Worm (Caenorhabditis elegans) whole organism, L4 larva: ENCODE data around the gene srsx-17.
A peak's percentile ranks its signal among the peaks of the same experiment; 100 is the strongest.

Source experiments
- F49E8.2 ChIP-seq: sonication (generic microtip); optimal IDR thresholded peaks from 2 replicates; lab custom pipeline; 2016; ENCODE audit warnings: missing compliant biosample characterization, mild to moderate bottlenecking, missing genetic modification characterization, borderline replicate concordance
- Y5F2A.4 ChIP-seq: fragments of 200-800 bp; sonication (Bioruptor generic); optimal IDR thresholded peaks from 2 replicates; lab custom pipeline; 2018; ENCODE audit warnings: mild to moderate bottlenecking, missing genetic modification characterization, missing compliant biosample characterization
- Y75B8A.6 ChIP-seq: fragments of 200-800 bp; sonication (Bioruptor generic); IDR thresholded peaks from 2 replicates; pipeline ENCODE4 v1.3.6; 2022; ENCODE audit warnings: missing genetic modification reagents, missing genetic modification characterization, missing compliant biosample characterization
- ama-1 ChIP-seq: fragments of 150-350 bp; optimal IDR thresholded peaks from 2 replicates; lab custom pipeline; 2014; ENCODE audit warnings: inconsistent platforms, mixed read lengths
- attf-4 ChIP-seq: sonication (generic microtip); optimal IDR thresholded peaks from 3 replicates; lab custom pipeline; 2017; ENCODE audit warnings: missing biosample characterization, missing genetic modification characterization
- ceh-20 ChIP-seq: fragments of 200-800 bp; sonication (Bioruptor generic); IDR thresholded peaks from 2 replicates; pipeline ENCODE4 v1.3.6; 2022; ENCODE audit warnings: missing genetic modification reagents, missing genetic modification characterization, missing compliant biosample characterization
- ceh-28 ChIP-seq: fragments of 150-350 bp; optimal IDR thresholded peaks from 2 replicates; lab custom pipeline; 2014; ENCODE audit warnings: missing biosample characterization, missing genetic modification reagents, missing genetic modification characterization
- ceh-32 ChIP-seq: sonication (generic microtip); optimal IDR thresholded peaks from 2 replicates; lab custom pipeline; 2016; ENCODE audit warnings: mild to moderate bottlenecking, missing genetic modification characterization, missing compliant biosample characterization; ENCODE audit not compliant: poor library complexity
- daf-8 ChIP-seq: fragments of 200-800 bp; sonication (Bioruptor generic); IDR thresholded peaks from 2 replicates; pipeline ENCODE4 v1.3.6; 2022; ENCODE audit warnings: missing genetic modification characterization, missing compliant biosample characterization
- dmd-6 ChIP-seq: fragments of 200-800 bp; sonication (Bioruptor generic); IDR thresholded peaks from 2 replicates; pipeline ENCODE4 v1.3.6; 2022; ENCODE audit warnings: missing genetic modification reagents, missing genetic modification characterization, missing compliant biosample characterization
- dmd-8 ChIP-seq: fragments of 200-800 bp; sonication (Bioruptor generic); IDR thresholded peaks from 2 replicates; pipeline ENCODE4 v1.3.6; 2022; ENCODE audit warnings: missing genetic modification characterization, missing compliant biosample characterization
- dpl-1 ChIP-seq: fragments of 150-350 bp; optimal IDR thresholded peaks from 2 replicates; lab custom pipeline; 2014; ENCODE audit warnings: missing biosample characterization, missing genetic modification reagents, missing genetic modification characterization
- egl-43 ChIP-seq: fragments of 200-800 bp; sonication (Bioruptor generic); IDR thresholded peaks from 2 replicates; pipeline ENCODE4 v1.3.6; 2022; ENCODE audit warnings: missing genetic modification reagents, missing genetic modification characterization, missing compliant biosample characterization
- gei-8 ChIP-seq: fragments of 200-800 bp; sonication (Bioruptor generic); optimal IDR thresholded peaks from 2 replicates; lab custom pipeline; 2018; ENCODE audit warnings: mild to moderate bottlenecking, missing genetic modification characterization, missing compliant biosample characterization
- hif-1 ChIP-seq, 2 experiments: sonication (generic microtip); optimal IDR thresholded peaks; 2 replicates each; lab custom pipeline; 2016 to 2017; ENCODE audit warnings: missing compliant biosample characterization in 2 of 2, missing genetic modification characterization in 2 of 2, missing genetic modification reagents in 2 of 2, missing genotype in 2 of 2, mild to moderate bottlenecking in 1 of 2
- hlh-11 ChIP-seq: fragments of 200-800 bp; sonication (Bioruptor generic); optimal IDR thresholded peaks from 2 replicates; lab custom pipeline; 2018; ENCODE audit warnings: mild to moderate bottlenecking, missing genetic modification characterization, missing compliant biosample characterization
- hmg-1.1 ChIP-seq: fragments of 200-800 bp; sonication (Bioruptor generic); IDR thresholded peaks from 2 replicates; pipeline ENCODE4 v1.3.6; 2022; ENCODE audit warnings: missing genetic modification reagents, missing genetic modification characterization, missing compliant biosample characterization
- lin-15B ChIP-seq: fragments of 150-350 bp; sonication (generic microtip); optimal IDR thresholded peaks from 3 replicates; lab custom pipeline; 2014; ENCODE audit warnings: missing biosample characterization, missing genetic modification characterization
- lin-38 ChIP-seq: fragments of 200-800 bp; sonication (Bioruptor generic); IDR thresholded peaks from 2 replicates; pipeline ENCODE4 v1.3.6; 2022; ENCODE audit warnings: missing genetic modification reagents, missing genetic modification characterization, missing compliant biosample characterization
- lin-39 ChIP-seq: fragments of 150-350 bp; optimal IDR thresholded peaks from 2 replicates; lab custom pipeline; 2014; ENCODE audit warnings: missing biosample characterization, missing genetic modification reagents, missing genetic modification characterization
- madf-5 ChIP-seq, 2 experiments: fragments of 200-800 bp; sonication (Bioruptor generic); IDR thresholded peaks; 2 replicates each; pipeline ENCODE4 v1.3.6; 2022; ENCODE audit warnings: missing compliant biosample characterization in 2 of 2, missing genetic modification characterization in 2 of 2
- mdt-29 ChIP-seq: fragments of 200-800 bp; sonication (Bioruptor generic); IDR thresholded peaks from 2 replicates; pipeline ENCODE4 v1.3.6; 2022; ENCODE audit warnings: missing genetic modification reagents, missing genetic modification characterization, missing compliant biosample characterization
- mes-2 ChIP-seq: sonication (generic microtip); optimal IDR thresholded peaks from 2 replicates; lab custom pipeline; 2016; ENCODE audit warnings: missing genotype, mild to moderate bottlenecking, missing genetic modification characterization, missing compliant biosample characterization; ENCODE audit not compliant: poor library complexity, severe bottlenecking
- mxl-2 ChIP-seq: fragments of 200-800 bp; sonication (Bioruptor generic); conservative IDR thresholded peaks from 2 replicates; pipeline ENCODE4 v1.3.6; 2022; ENCODE audit warnings: missing genetic modification reagents, missing genetic modification characterization, missing compliant biosample characterization
- mxl-3 ChIP-seq: fragments of 200-800 bp; sonication (Bioruptor generic); optimal IDR thresholded peaks from 2 replicates; lab custom pipeline; 2018; ENCODE audit warnings: mild to moderate bottlenecking, missing genetic modification characterization, missing compliant biosample characterization
- nhr-102 ChIP-seq: sonication (generic microtip); optimal IDR thresholded peaks from 2 replicates; lab custom pipeline; 2016; ENCODE audit warnings: mild to moderate bottlenecking, missing genetic modification characterization, moderate library complexity, missing compliant biosample characterization
- nhr-25 ChIP-seq: sonication (generic microtip); optimal IDR thresholded peaks from 2 replicates; lab custom pipeline; 2017; ENCODE audit warnings: missing genetic modification characterization, mild to moderate bottlenecking, missing compliant biosample characterization, antibody characterized with exemption, moderate library complexity, borderline replicate concordance; ENCODE audit not compliant: insufficient read depth
- nhr-42 ChIP-seq: fragments of 200-800 bp; sonication (Bioruptor generic); IDR thresholded peaks from 2 replicates; pipeline ENCODE4 v1.3.6; 2022; ENCODE audit warnings: missing genetic modification characterization, missing compliant biosample characterization
- nhr-76 ChIP-seq: fragments of 150-350 bp; optimal IDR thresholded peaks from 2 replicates; lab custom pipeline; 2014; ENCODE audit warnings: missing biosample characterization, missing genetic modification characterization
- pha-4 ChIP-seq, 2 experiments: fragments of 150-350 bp in 1 of 2; fragments of 200-800 bp in 1 of 2; sonication (Bioruptor generic) in 1 of 2; IDR thresholded peaks in 1 of 2; optimal IDR thresholded peaks in 1 of 2; 2 replicates each; pipeline versions ENCODE4 v1.3.6 to Lab custom; 2014 to 2022; ENCODE audit warnings: missing genetic modification characterization in 2 of 2, missing genetic modification reagents in 2 of 2, missing biosample characterization in 1 of 2, missing compliant biosample characterization in 1 of 2
- php-3 ChIP-seq: fragments of 200-800 bp; sonication (Bioruptor generic); IDR thresholded peaks from 2 replicates; pipeline ENCODE4 v1.3.6; 2022; ENCODE audit warnings: missing genetic modification reagents, missing genetic modification characterization, missing compliant biosample characterization
- pqm-1 ChIP-seq: sonication (generic microtip); optimal IDR thresholded peaks from 2 replicates; lab custom pipeline; 2017; ENCODE audit warnings: missing biosample characterization, missing genetic modification characterization
- rbr-2 ChIP-seq: sonication (generic microtip); optimal IDR thresholded peaks from 2 replicates; lab custom pipeline; 2016; ENCODE audit warnings: missing genotype, missing genetic modification characterization, missing compliant biosample characterization
- sdz-12 ChIP-seq: fragments of 200-800 bp; sonication (Bioruptor generic); optimal IDR thresholded peaks from 2 replicates; lab custom pipeline; 2018; ENCODE audit warnings: mild to moderate bottlenecking, missing genetic modification characterization, missing compliant biosample characterization
- snpc-1.2 ChIP-seq: fragments of 200-800 bp; sonication (Bioruptor generic); IDR thresholded peaks from 2 replicates; pipeline ENCODE4 v1.3.6; 2022; ENCODE audit warnings: missing genetic modification reagents, missing genetic modification characterization, missing compliant biosample characterization
- spr-3 ChIP-seq: fragments of 200-800 bp; sonication (Bioruptor generic); optimal IDR thresholded peaks from 2 replicates; lab custom pipeline; 2018; ENCODE audit warnings: mild to moderate bottlenecking, missing genetic modification characterization, missing compliant biosample characterization
- zfp-2 ChIP-seq: sonication (generic microtip); optimal IDR thresholded peaks from 2 replicates; lab custom pipeline; 2016; ENCODE audit warnings: mild to moderate bottlenecking, missing genetic modification characterization, missing compliant biosample characterization
- zip-11 ChIP-seq: fragments of 200-800 bp; sonication (Bioruptor generic); IDR thresholded peaks from 2 replicates; pipeline ENCODE4 v1.3.6; 2022; ENCODE audit warnings: missing genetic modification characterization, missing compliant biosample characterization
- zip-2 ChIP-seq: fragments of 150-350 bp; optimal IDR thresholded peaks from 2 replicates; lab custom pipeline; 2014; ENCODE audit warnings: missing biosample characterization, missing genetic modification characterization
- ztf-7 ChIP-seq: fragments of 150-350 bp; optimal IDR thresholded peaks from 2 replicates; lab custom pipeline; 2014; ENCODE audit warnings: missing biosample characterization, missing genetic modification characterization

srsx-17 gene

DNA sequence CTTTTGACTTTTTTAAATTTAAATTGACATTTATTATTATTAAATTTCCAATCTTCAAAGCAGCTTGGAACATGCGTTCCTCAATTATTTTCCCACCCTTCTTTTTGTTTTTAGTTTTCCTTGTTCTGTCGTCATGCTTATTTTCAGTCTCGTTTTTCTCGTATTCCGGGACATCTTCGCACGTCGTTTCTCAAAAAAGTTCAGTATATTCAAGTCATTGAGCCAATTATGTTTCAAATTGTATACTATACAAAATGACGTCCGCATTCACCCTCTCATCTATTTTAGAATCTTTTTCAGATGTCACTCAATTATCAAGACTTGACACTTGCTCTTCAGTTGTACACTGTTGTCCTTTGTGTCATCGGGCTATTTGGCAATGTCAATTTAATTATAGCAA is at the start of gene srsx-17:
Gene srsx-17 (plus strand): TSS at position 301 of the 400 bp plus-strand sequence.
- TF ChIP-seq mdt-29 (GFP tag; lab: Robert Waterston, UW) (no peak), zip-2 (tag; lab: Kevin White, UChicago) (no peak), ceh-20 (GFP tag; lab: Robert Waterston, UW) (no peak), nhr-102 (tag; lab: Kevin White, UChicago) (no peak), hif-1 (tag; optimal IDR thresholded peaks at IDR 0.05; lab: Kevin White, UChicago) (no peak), lin-15B (tag; lab: Kevin White, UChicago) (no peak), nhr-76 (tag; lab: Kevin White, UChicago) (no peak), sdz-12 (GFP tag; lab: Kevin White, UChicago) (no peak), zip-11 (GFP tag; lab: Robert Waterston, UW) (no peak), lin-38 (GFP tag; lab: Robert Waterston, UW) (no peak), mxl-3 (GFP tag; lab: Kevin White, UChicago) (no peak), Y5F2A.4 (GFP tag; lab: Kevin White, UChicago) (no peak), egl-43 (GFP tag; lab: Robert Waterston, UW) (no peak), spr-3 (GFP tag; lab: Kevin White, UChicago) (no peak), attf-4 (tag; lab: Kevin White, UChicago) (no peak), Y75B8A.6 (GFP tag; lab: Robert Waterston, UW) (no peak), ztf-7 (no peak), rbr-2 (tag; lab: Kevin White, UChicago) (no peak)

DNA sequence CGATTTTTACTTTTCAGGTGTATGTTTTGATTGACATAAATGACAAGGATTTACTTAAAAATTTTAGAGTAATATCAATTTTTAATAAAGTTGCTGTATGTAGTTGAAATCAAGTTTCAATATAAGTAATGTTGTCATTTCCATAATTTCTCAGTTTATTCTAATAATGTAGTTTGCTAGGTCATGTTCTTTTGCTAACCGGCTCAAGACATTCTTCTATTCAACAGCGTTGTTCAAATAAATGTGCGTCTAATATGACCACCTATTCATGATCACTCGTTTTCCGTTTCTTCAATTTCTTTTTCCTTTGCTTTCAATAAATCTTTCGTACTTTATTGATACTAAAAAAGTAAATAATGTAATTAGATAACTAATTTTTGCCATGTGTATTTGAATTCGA is 47.4 kb upstream of the srsx-17 start, which contains the start of gene C02G6.3:
Gene C02G6.3 (plus strand): TSS at position 301 of the 400 bp plus-strand sequence.
- TF ChIP-seq dmd-8 (GFP tag; lab: Robert Waterston, UW): no peak
- TF ChIP-seq snpc-1.2 (GFP tag; lab: Robert Waterston, UW): no peak
- TF ChIP-seq zfp-2 (tag; lab: Kevin White, UChicago): no peak
- no peak for TF ChIP-seq ceh-28 (tag; lab: Kevin White, UChicago)
- no peak for TF ChIP-seq mdt-29 (GFP tag; lab: Robert Waterston, UW)
- no peak for TF ChIP-seq egl-43 (GFP tag; lab: Robert Waterston, UW)
- no peak for TF ChIP-seq php-3 (GFP tag; lab: Robert Waterston, UW)
- no peak for TF ChIP-seq dpl-1 (GFP tag; lab: Kevin White, UChicago)
- no peak for TF ChIP-seq mxl-2 (GFP tag; lab: Robert Waterston, UW)
- no peak for TF ChIP-seq dmd-6 (GFP tag; lab: Robert Waterston, UW)
- TF ChIP-seq ceh-20 (GFP tag; lab: Robert Waterston, UW): no peak
- TF ChIP-seq mes-2 (tag; lab: Kevin White, UChicago): no peak
- TF ChIP-seq daf-8 (GFP tag; lab: Robert Waterston, UW): no peak
- TF ChIP-seq, all 104 proteins: peak for 0

DNA sequence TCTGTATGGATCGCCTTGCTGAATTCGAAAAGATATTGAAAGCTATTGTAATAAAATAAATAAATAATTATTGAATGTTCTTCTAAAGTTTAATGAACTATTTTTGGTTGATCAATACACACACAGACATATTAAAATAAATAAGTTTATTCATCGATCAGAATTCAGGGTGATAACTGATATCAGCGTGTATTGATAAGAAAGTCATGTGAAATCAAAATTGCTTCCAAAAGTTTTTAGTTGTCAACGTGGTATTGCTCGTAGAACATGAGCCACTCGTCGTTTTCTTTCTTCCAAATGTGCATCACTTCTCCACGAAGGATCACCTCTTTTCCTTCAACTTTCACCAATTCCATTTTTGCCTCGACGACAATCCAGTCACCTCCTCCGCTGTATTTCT is 45.0 kb upstream of the srsx-17 start:
- TF ChIP-seq gei-8: no peak
- TF ChIP-seq Y75B8A.6 (GFP tag; lab: Robert Waterston, UW): no peak
- no peak for TF ChIP-seq pha-4 (GFP tag; IDR thresholded peaks at IDR 0.05; lab: Robert Waterston, UW)
- TF ChIP-seq pha-4 (tag; optimal IDR thresholded peaks at IDR 0.05; lab: Kevin White, UChicago): no peak
- peak; percentile 2 for TF ChIP-seq pqm-1 (tag; lab: Kevin White, UChicago)
- TF ChIP-seq madf-5 (GFP tag; IDR thresholded peaks at IDR 0.05; lab: Robert Waterston, UW): no peak
- TF ChIP-seq nhr-25 (tag; lab: Kevin White, UChicago): no peak

DNA sequence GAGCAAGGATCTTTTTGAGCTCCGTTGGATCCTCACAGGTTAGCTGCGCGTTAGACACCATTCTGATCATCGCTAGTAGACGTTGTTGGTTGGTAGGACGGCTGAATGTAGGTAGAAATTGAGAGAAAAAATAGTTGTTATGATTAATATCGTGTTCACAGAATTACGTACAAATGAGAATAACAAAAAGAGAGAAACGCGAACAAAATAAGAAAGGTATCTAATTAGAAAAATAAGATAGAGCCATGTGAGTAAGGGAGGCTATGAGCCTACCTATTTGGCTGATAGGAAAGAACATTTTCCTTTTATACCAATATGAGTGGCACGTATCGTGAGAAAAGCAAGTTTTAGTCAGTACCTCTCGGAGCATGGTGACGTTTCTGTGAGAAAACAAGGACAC is 43.7 kb upstream of the srsx-17 start, which contains the start of gene C04E6.8:
Gene C04E6.8 (minus strand): TSS at position 101 of the 400 bp plus-strand sequence.
- TF ChIP-seq hmg-1.1 (GFP tag; lab: Robert Waterston, UW) (no peak), F49E8.2 (tag; lab: Kevin White, UChicago) (no peak), ceh-32 (tag; lab: Kevin White, UChicago) (no peak), lin-39 (tag; lab: Kevin White, UChicago) (no peak), hlh-11 (tag; lab: Kevin White, UChicago) (no peak), nhr-42 (GFP tag; lab: Robert Waterston, UW) (no peak), ama-1 (no peak)
